Fruit fly (Drosophila melanogaster) whole organism, prepupa: ENCODE results near the gene CG13398.

Experiments used
- Blimp-1 ChIP-seq: fragments of 200-800 bp; sonication (Bioruptor generic); optimal IDR thresholded peaks from 3 replicates; lab custom pipeline; 2017; ENCODE audit warnings: missing biosample characterization, missing genetic modification characterization, mild to moderate bottlenecking, moderate library complexity, missing genetic modification reagents
- CG10631 ChIP-seq: fragments of 200-800 bp; sonication (Bioruptor generic); optimal IDR thresholded peaks from 2 replicates; lab custom pipeline; 2016; ENCODE audit warnings: missing biosample characterization, missing genetic modification characterization
- CG11762 ChIP-seq: fragments of 200-800 bp; sonication (Bioruptor generic); optimal IDR thresholded peaks from 3 replicates; lab custom pipeline; 2016; ENCODE audit warnings: missing biosample characterization, missing genetic modification characterization; ENCODE audit not compliant: insufficient read depth
- CG11902 ChIP-seq: fragments of 200-800 bp; sonication (Bioruptor generic); optimal IDR thresholded peaks from 3 replicates; lab custom pipeline; 2016; ENCODE audit warnings: missing biosample characterization, missing genetic modification characterization
- CG15336 ChIP-seq: fragments of 200-800 bp; sonication (Bioruptor generic); IDR thresholded peaks from 2 replicates; pipeline ENCODE4 v1.3.6; 2022; ENCODE audit warnings: missing biosample characterization, missing genetic modification characterization
- CG1621 ChIP-seq: fragments of 200-800 bp; sonication (Bioruptor generic); optimal IDR thresholded peaks from 3 replicates; lab custom pipeline; 2018; ENCODE audit warnings: missing biosample characterization, mild to moderate bottlenecking, missing genetic modification characterization
- CG3032 ChIP-seq: fragments of 200-800 bp; optimal IDR thresholded peaks from 2 replicates; lab custom pipeline; 2019; ENCODE audit warnings: missing biosample characterization, mild to moderate bottlenecking, missing genetic modification characterization, moderate library complexity
- CG32006 ChIP-seq: fragments of 200-800 bp; sonication (Bioruptor generic); optimal IDR thresholded peaks from 3 replicates; lab custom pipeline; 2017; ENCODE audit warnings: missing biosample characterization, mild to moderate bottlenecking, missing genetic modification characterization
- CG34406 ChIP-seq: fragments of 200-800 bp; sonication (Bioruptor generic); optimal IDR thresholded peaks from 3 replicates; lab custom pipeline; 2016; ENCODE audit warnings: missing biosample characterization, missing genetic modification characterization
- CG3919 ChIP-seq: fragments of 200-800 bp; sonication (Bioruptor generic); optimal IDR thresholded peaks from 3 replicates; lab custom pipeline; 2016; ENCODE audit warnings: missing biosample characterization, missing genetic modification characterization
- CG6163 ChIP-seq: fragments of 200-800 bp; sonication (Bioruptor generic); IDR thresholded peaks from 3 replicates; pipeline ENCODE4 v1.3.6; 2022; ENCODE audit warnings: missing biosample characterization, missing genetic modification characterization
- CG6276 ChIP-seq: fragments of 200-800 bp; sonication (Bioruptor generic); optimal IDR thresholded peaks from 2 replicates; lab custom pipeline; 2017; ENCODE audit warnings: missing biosample characterization, mild to moderate bottlenecking, missing genetic modification characterization
- CG6792 ChIP-seq: fragments of 200-800 bp; sonication (Bioruptor generic); optimal IDR thresholded peaks from 3 replicates; lab custom pipeline; 2016; ENCODE audit warnings: missing biosample characterization, missing genetic modification characterization
- CG6808 ChIP-seq: fragments of 200-800 bp; sonication (Bioruptor generic); optimal IDR thresholded peaks from 3 replicates; lab custom pipeline; 2017; ENCODE audit warnings: missing biosample characterization, missing genetic modification characterization, mild to moderate bottlenecking, moderate library complexity, missing genetic modification reagents
- CG6854 ChIP-seq: fragments of 200-800 bp; sonication (Bioruptor generic); optimal IDR thresholded peaks from 2 replicates; lab custom pipeline; 2017; ENCODE audit warnings: missing biosample characterization, mild to moderate bottlenecking, missing genetic modification characterization
- CG7368 ChIP-seq: fragments of 200-800 bp; sonication (Bioruptor generic); optimal IDR thresholded peaks from 3 replicates; lab custom pipeline; 2016; ENCODE audit warnings: missing biosample characterization, missing genetic modification characterization
- CG8119 ChIP-seq: fragments of 200-800 bp; sonication (Bioruptor generic); IDR thresholded peaks from 3 replicates; pipeline ENCODE4 v1.3.6; 2022; ENCODE audit warnings: missing biosample characterization, missing genetic modification characterization
- CG8319 ChIP-seq: fragments of 200-800 bp; sonication (Bioruptor generic); optimal IDR thresholded peaks from 3 replicates; lab custom pipeline; 2016; ENCODE audit warnings: missing biosample characterization, missing genetic modification characterization
- CG8632 ChIP-seq: fragments of 200-800 bp; sonication (Bioruptor generic); optimal IDR thresholded peaks from 3 replicates; lab custom pipeline; 2016; ENCODE audit warnings: missing biosample characterization, missing genetic modification characterization
- CG9139 ChIP-seq: fragments of 200-800 bp; sonication (Bioruptor generic); optimal IDR thresholded peaks from 3 replicates; lab custom pipeline; 2017; ENCODE audit warnings: missing biosample characterization, mild to moderate bottlenecking, missing genetic modification characterization
- Eip93F ChIP-seq: fragments of 200-800 bp; sonication (Bioruptor generic); optimal IDR thresholded peaks from 2 replicates; lab custom pipeline; 2016; ENCODE audit warnings: missing biosample characterization, mild to moderate bottlenecking, missing genetic modification characterization
- Ets21C ChIP-seq: fragments of 200-800 bp; sonication (Bioruptor generic); optimal IDR thresholded peaks from 3 replicates; lab custom pipeline; 2016; ENCODE audit warnings: missing biosample characterization, missing genetic modification characterization
- Ets96B ChIP-seq: fragments of 200-800 bp; optimal IDR thresholded peaks from 2 replicates; lab custom pipeline; 2019; ENCODE audit warnings: missing biosample characterization, mild to moderate bottlenecking, missing genetic modification characterization, moderate library complexity
- Gug ChIP-seq: fragments of 200-800 bp; sonication (Bioruptor generic); IDR thresholded peaks from 2 replicates; pipeline ENCODE4 v1.3.6; 2022; ENCODE audit warnings: missing biosample characterization, missing genetic modification characterization
- Hr38 ChIP-seq: sonication (Bioruptor generic); optimal IDR thresholded peaks from 2 replicates; lab custom pipeline; 2016; ENCODE audit warnings: missing biosample characterization, missing genetic modification characterization
- Hr4 ChIP-seq: fragments of 200-800 bp; sonication (Bioruptor generic); optimal IDR thresholded peaks from 3 replicates; lab custom pipeline; 2016; ENCODE audit warnings: missing biosample characterization, missing genetic modification characterization
- Lpt ChIP-seq: fragments of 200-800 bp; sonication (Bioruptor generic); optimal IDR thresholded peaks from 3 replicates; lab custom pipeline; 2016; ENCODE audit warnings: missing biosample characterization, missing genetic modification characterization
- Met ChIP-seq: fragments of 200-800 bp; sonication (Bioruptor generic); optimal IDR thresholded peaks from 3 replicates; lab custom pipeline; 2016; ENCODE audit warnings: missing biosample characterization, missing genetic modification characterization
- OdsH ChIP-seq: fragments of 200-800 bp; sonication (Bioruptor generic); optimal IDR thresholded peaks from 3 replicates; lab custom pipeline; 2016; ENCODE audit warnings: missing biosample characterization, missing genetic modification characterization
- Smox ChIP-seq: fragments of 200-800 bp; sonication (Bioruptor generic); optimal IDR thresholded peaks from 3 replicates; lab custom pipeline; 2016; ENCODE audit warnings: missing biosample characterization, missing genetic modification characterization
- Sox102F ChIP-seq: fragments of 200-800 bp; sonication (Bioruptor generic); optimal IDR thresholded peaks from 2 replicates; lab custom pipeline; 2016; ENCODE audit warnings: missing biosample characterization, mild to moderate bottlenecking, missing genetic modification characterization
- achi ChIP-seq: fragments of 200-800 bp; sonication (Bioruptor generic); optimal IDR thresholded peaks from 3 replicates; lab custom pipeline; 2016; ENCODE audit warnings: missing biosample characterization, missing genetic modification characterization
- cyc ChIP-seq: fragments of 200-800 bp; sonication (Bioruptor generic); optimal IDR thresholded peaks from 3 replicates; lab custom pipeline; 2016; ENCODE audit warnings: missing biosample characterization, missing genetic modification characterization
- dac ChIP-seq: fragments of 200-800 bp; sonication (Bioruptor generic); optimal IDR thresholded peaks from 2 replicates; lab custom pipeline; 2017; ENCODE audit warnings: missing biosample characterization, mild to moderate bottlenecking, missing genetic modification characterization
- dsx ChIP-seq: fragments of 200-800 bp; optimal IDR thresholded peaks from 3 replicates; lab custom pipeline; 2019; ENCODE audit warnings: missing biosample characterization, mild to moderate bottlenecking, missing genetic modification characterization, moderate library complexity; ENCODE audit not compliant: poor library complexity, severe bottlenecking
- eg ChIP-seq: fragments of 200-800 bp; sonication (Bioruptor generic); IDR thresholded peaks from 3 replicates; pipeline ENCODE4 v1.3.6; 2022; ENCODE audit warnings: missing biosample characterization, missing genetic modification characterization
- esn ChIP-seq: fragments of 200-800 bp; sonication (Bioruptor generic); optimal IDR thresholded peaks from 2 replicates; lab custom pipeline; 2016; ENCODE audit warnings: missing biosample characterization, mild to moderate bottlenecking, missing genetic modification characterization, moderate library complexity
- fd59A ChIP-seq: fragments of 200-800 bp; sonication (Bioruptor generic); optimal IDR thresholded peaks from 2 replicates; lab custom pipeline; 2017; ENCODE audit warnings: missing biosample characterization, mild to moderate bottlenecking, missing genetic modification characterization, missing genetic modification reagents
- fd85E ChIP-seq: fragments of 200-800 bp; sonication (Bioruptor generic); optimal IDR thresholded peaks from 3 replicates; lab custom pipeline; 2016; ENCODE audit warnings: missing biosample characterization, missing genetic modification characterization
- fkh ChIP-seq: fragments of 200-800 bp; sonication (Bioruptor generic); optimal IDR thresholded peaks from 3 replicates; lab custom pipeline; 2017; ENCODE audit warnings: missing biosample characterization, mild to moderate bottlenecking, missing genetic modification characterization, moderate library complexity
- lz ChIP-seq: fragments of 200-800 bp; sonication (Bioruptor generic); optimal IDR thresholded peaks from 3 replicates; lab custom pipeline; 2016; ENCODE audit warnings: missing biosample characterization, missing genetic modification characterization
- net ChIP-seq: fragments of 200-800 bp; sonication (Bioruptor generic); optimal IDR thresholded peaks from 3 replicates; lab custom pipeline; 2016; ENCODE audit warnings: missing biosample characterization, missing genetic modification characterization
- pdm3 ChIP-seq: fragments of 200-800 bp; sonication (Bioruptor generic); optimal IDR thresholded peaks from 3 replicates; lab custom pipeline; 2016; ENCODE audit warnings: missing biosample characterization, missing genetic modification characterization
- salr ChIP-seq, 2 experiments: fragments of 200-800 bp; sonication (Bioruptor generic); optimal IDR thresholded peaks; 3 replicates each; lab custom pipeline; 2016 to 2018; ENCODE audit warnings: missing biosample characterization in 2 of 2, missing genetic modification characterization in 2 of 2, mild to moderate bottlenecking in 1 of 2
- spab ChIP-seq: fragments of 200-800 bp; sonication (Bioruptor generic); optimal IDR thresholded peaks from 2 replicates; lab custom pipeline; 2017; ENCODE audit warnings: missing biosample characterization, mild to moderate bottlenecking, missing genetic modification characterization, missing genetic modification reagents
- ss ChIP-seq, 2 experiments: fragments of 200-800 bp; sonication (Bioruptor generic); optimal IDR thresholded peaks; 2 replicates in 1 of 2; 3 replicates in 1 of 2; lab custom pipeline; 2017 to 2018; ENCODE audit warnings: mild to moderate bottlenecking in 2 of 2, missing biosample characterization in 2 of 2, missing genetic modification characterization in 2 of 2, moderate library complexity in 1 of 2
- svp ChIP-seq: fragments of 200-800 bp; sonication (Bioruptor generic); peaks from one replicate; lab custom pipeline; 2016; ENCODE audit warnings: missing biosample characterization, missing genetic modification characterization
- topi ChIP-seq: fragments of 200-800 bp; sonication (Bioruptor generic); optimal IDR thresholded peaks from 3 replicates; lab custom pipeline; 2016; ENCODE audit warnings: missing biosample characterization, missing genetic modification characterization
- vri ChIP-seq: fragments of 200-800 bp; sonication (Bioruptor generic); optimal IDR thresholded peaks from 3 replicates; lab custom pipeline; 2016; ENCODE audit warnings: missing biosample characterization, mild to moderate bottlenecking, missing genetic modification characterization

CG13398 gene

DNA sequence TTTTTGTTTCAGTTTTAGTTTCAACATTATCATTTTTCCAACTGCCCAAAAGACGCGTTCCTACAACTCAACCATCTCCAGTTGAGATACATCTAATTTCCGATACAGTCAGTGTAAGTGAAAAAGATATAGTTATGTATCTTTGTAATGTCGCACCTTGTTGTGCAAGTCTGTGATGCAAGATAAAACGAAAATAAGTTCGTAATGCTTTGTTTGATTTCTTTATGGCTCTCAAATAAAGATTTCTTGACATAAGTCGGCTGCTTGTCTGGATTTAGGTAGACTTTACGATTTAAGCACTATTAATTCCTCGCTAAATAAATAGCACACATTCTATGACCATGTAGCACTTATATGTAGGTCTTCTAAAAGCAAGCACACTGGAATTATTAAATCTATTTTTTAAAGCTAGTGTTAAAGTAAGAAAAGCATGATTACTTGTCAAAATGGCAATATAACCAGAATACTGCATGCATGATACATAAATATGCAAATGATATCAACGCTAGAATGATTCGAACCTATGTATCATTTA lies 30.0 kb downstream of the CG13398 start:
- no peak for TF ChIP-seq CG15336
- TF ChIP-seq svp, result no peak
- TF ChIP-seq CG10631 (GFP tag; lab: Kevin White, UChicago), result no peak

DNA sequence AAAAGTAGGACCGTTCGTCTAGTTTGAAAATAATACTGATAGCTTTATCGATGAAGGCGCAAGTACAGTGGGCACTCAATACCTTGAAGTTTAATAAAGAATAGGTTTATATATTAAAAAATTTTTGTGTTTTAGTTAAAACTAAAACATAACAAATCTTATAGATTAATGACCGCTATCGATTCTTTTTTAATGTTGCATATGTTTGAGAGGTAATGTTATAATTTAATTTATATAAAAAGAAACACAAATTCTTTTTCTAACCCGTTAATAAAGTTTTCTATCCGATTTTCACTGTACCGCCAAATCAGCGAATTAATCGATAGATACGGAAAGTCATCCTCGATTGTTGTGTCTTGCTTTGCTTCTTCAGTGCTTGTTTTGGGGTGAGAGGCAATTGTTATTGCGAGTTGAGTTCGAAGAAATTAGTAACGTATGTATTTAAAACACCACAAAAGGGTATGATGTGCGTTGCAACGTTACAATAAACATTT lies 30.9 kb downstream of the CG13398 start, which contains the start of the genes Dad1 and CG13384:
Dad1 (minus strand) TSS at position 30 of the 494 bp plus-strand sequence.
CG13384 (plus strand) TSS at position 348 of the 494 bp plus-strand sequence.
- peak; percentile 89 for TF ChIP-seq cyc
- peak; percentile 86 for TF ChIP-seq CG11902 (GFP tag; lab: Kevin White, UChicago)
- TF ChIP-seq CG3919 (GFP tag; lab: Kevin White, UChicago), result peak; percentile 89
- TF ChIP-seq Smox (GFP tag; lab: Kevin White, UChicago), result peak; percentile 92
- TF ChIP-seq Sox102F (GFP tag; lab: Kevin White, UChicago), result peak; percentile 86
- peak; percentile 83 for TF ChIP-seq Eip93F (GFP tag; lab: Kevin White, UChicago)
- peak; percentile 77 for TF ChIP-seq vri (GFP tag; lab: Kevin White, UChicago)
- TF ChIP-seq fkh, result peak; percentile 68
- peak; percentile 91 for TF ChIP-seq CG1621 (tag; lab: Kevin White, UChicago)
- peak; percentile 85 for TF ChIP-seq Blimp-1 (GFP tag; lab: Kevin White, UChicago)
- peak; percentile 91 for TF ChIP-seq Met (GFP tag; lab: Kevin White, UChicago)
- peak; percentile 89 for TF ChIP-seq topi (GFP tag; lab: Kevin White, UChicago)
- peak; percentile 90 for TF ChIP-seq CG15336
- TF ChIP-seq ss (GFP tag; optimal IDR thresholded peaks at IDR 0.05; lab: Kevin White, UChicago), result peak; percentile 87 to 90
- peak; percentile 94 for TF ChIP-seq eg (GFP tag; lab: Robert Waterston, UW)
- peak; percentile 78 for TF ChIP-seq CG6854
- TF ChIP-seq svp, result peak; percentile 96
- TF ChIP-seq net (GFP tag; lab: Kevin White, UChicago), result peak; percentile 87
- peak in 1 of 2 experiments; percentile 67 for TF ChIP-seq salr (GFP tag; optimal IDR thresholded peaks at IDR 0.05; lab: Kevin White, UChicago)
- peak; percentile 88 for TF ChIP-seq CG6808
- TF ChIP-seq dac (GFP tag; lab: Kevin White, UChicago), result peak; percentile 57
- peak; percentile 93 for TF ChIP-seq dsx (GFP tag; lab: Kevin White, UChicago)
- peak; percentile 92 for TF ChIP-seq Gug
- TF ChIP-seq Hr4 (GFP tag; lab: Kevin White, UChicago), result peak; percentile 93
- peak; percentile 90 for TF ChIP-seq pdm3 (GFP tag; lab: Kevin White, UChicago)
- TF ChIP-seq fd85E (GFP tag; lab: Kevin White, UChicago), result peak; percentile 45
- peak; percentile 93 for TF ChIP-seq CG34406 (GFP tag; lab: Kevin White, UChicago)
- peak; percentile 94 for TF ChIP-seq CG8119 (GFP tag; lab: Robert Waterston, UW)
- peak; percentile 95 for TF ChIP-seq OdsH (GFP tag; lab: Kevin White, UChicago)
- peak; percentile 96 for TF ChIP-seq esn
- TF ChIP-seq fd59A, result peak; percentile 78
- peak; percentile 93 for TF ChIP-seq achi (GFP tag; lab: Kevin White, UChicago)
- TF ChIP-seq CG8319 (GFP tag; lab: Kevin White, UChicago), result peak; percentile 84
- peak; percentile 93 for TF ChIP-seq CG32006
- peak; percentile 93 for TF ChIP-seq CG8632 (GFP tag; lab: Kevin White, UChicago)
- TF ChIP-seq spab (GFP tag; lab: Kevin White, UChicago), result peak; percentile 80
- TF ChIP-seq CG6276 (GFP tag; lab: Kevin White, UChicago), result peak; percentile 83
- peak; percentile 78 for TF ChIP-seq CG9139
- TF ChIP-seq Hr38 (GFP tag; lab: Kevin White, UChicago), result no peak
- peak; percentile 81 for TF ChIP-seq CG7368
- peak; percentile 93 for TF ChIP-seq lz (GFP tag; lab: Kevin White, UChicago)
- TF ChIP-seq CG11762, result peak; percentile 88
- TF ChIP-seq CG3032 (tag; lab: Kevin White, UChicago), result peak; percentile 95
- TF ChIP-seq CG6792 (GFP tag; lab: Kevin White, UChicago), result peak; percentile 88
- TF ChIP-seq Ets96B (tag; lab: Kevin White, UChicago), result peak; percentile 80
- TF ChIP-seq Ets21C (GFP tag; lab: Kevin White, UChicago), result peak; percentile 79
- TF ChIP-seq Lpt (GFP tag; lab: Kevin White, UChicago), result peak; percentile 86
- no peak; the same call in 1 of the 3 replicates for TF ChIP-seq CG6163 (GFP tag; lab: Robert Waterston, UW)
